Fruit fly (Drosophila melanogaster) whole organism, embryonic: ENCODE results near the gene CG9411.
A peak's percentile ranks its signal among the peaks of the same experiment; 100 is the strongest.

Experiments
- C15 ChIP-seq: fragments of 200-800 bp; sonication (Bioruptor generic); IDR thresholded peaks from 3 replicates; pipeline ENCODE4 v1.3.6; 2022; ENCODE audit warnings: missing biosample characterization, missing genetic modification characterization
- CG10209 ChIP-seq: fragments of 200-800 bp; sonication (Bioruptor generic); optimal IDR thresholded peaks from 3 replicates; lab custom pipeline; 2017; ENCODE audit warnings: missing biosample characterization, mild to moderate bottlenecking, missing genetic modification characterization, missing genetic modification reagents
- CG11093 ChIP-seq: fragments of 200-800 bp; sonication (Bioruptor generic); IDR thresholded peaks from 3 replicates; pipeline ENCODE4 v1.3.6; 2022; ENCODE audit warnings: missing biosample characterization, missing genetic modification characterization
- CG11456 ChIP-seq: fragments of 200-800 bp; sonication (Bioruptor generic); IDR thresholded peaks from 3 replicates; pipeline ENCODE4 v1.3.6; 2022; ENCODE audit warnings: missing biosample characterization, missing genetic modification characterization
- CG11695 ChIP-seq: fragments of 200-800 bp; sonication (Bioruptor generic); IDR thresholded peaks from 3 replicates; pipeline ENCODE4 v1.3.6; 2022; ENCODE audit warnings: missing biosample characterization, missing genetic modification characterization
- CG13287 ChIP-seq: fragments of 200-800 bp; sonication (Bioruptor generic); IDR thresholded peaks from 2 replicates; pipeline ENCODE4 v1.3.6; 2022; ENCODE audit warnings: missing biosample characterization, missing genetic modification characterization; ENCODE audit not compliant: partially characterized antibody
- CG15514 ChIP-seq: fragments of 200-800 bp; sonication (Bioruptor generic); optimal IDR thresholded peaks from 3 replicates; lab custom pipeline; 2017; ENCODE audit warnings: missing biosample characterization, missing genetic modification characterization, mild to moderate bottlenecking, moderate library complexity, missing genetic modification reagents
- CG2199 ChIP-seq: fragments of 200-800 bp; sonication (Bioruptor generic); IDR thresholded peaks from 3 replicates; pipeline ENCODE4 v1.3.6; 2022; ENCODE audit warnings: missing biosample characterization, missing genetic modification characterization
- CG2678 ChIP-seq: fragments of 200-800 bp; sonication (Bioruptor generic); optimal IDR thresholded peaks from 3 replicates; lab custom pipeline; 2019; ENCODE audit warnings: missing biosample characterization, mild to moderate bottlenecking, missing genetic modification characterization, moderate library complexity
- CG3163 ChIP-seq: fragments of 200-800 bp; sonication (Bioruptor generic); optimal IDR thresholded peaks from 3 replicates; lab custom pipeline; 2016; ENCODE audit warnings: missing biosample characterization, missing genetic modification characterization
- CG4282 ChIP-seq: fragments of 200-800 bp; sonication (Bioruptor generic); optimal IDR thresholded peaks from 2 replicates; lab custom pipeline; 2016; ENCODE audit warnings: missing biosample characterization, missing genetic modification characterization
- CG4328 ChIP-seq: fragments of 200-800 bp; sonication (Bioruptor generic); optimal IDR thresholded peaks from 3 replicates; lab custom pipeline; 2017; ENCODE audit warnings: missing biosample characterization, missing genetic modification reagents, missing genetic modification characterization
- CG4707 ChIP-seq: fragments of 200-800 bp; sonication (Bioruptor generic); optimal IDR thresholded peaks from 2 replicates; lab custom pipeline; 2018; ENCODE audit warnings: missing biosample characterization, mild to moderate bottlenecking, missing genetic modification characterization, moderate library complexity
- CG7745 ChIP-seq: fragments of 200-800 bp; sonication (Bioruptor generic); optimal IDR thresholded peaks from 2 replicates; lab custom pipeline; 2018; ENCODE audit warnings: missing biosample characterization, mild to moderate bottlenecking, missing genetic modification characterization, moderate library complexity
- CG8089 ChIP-seq: fragments of 200-800 bp; sonication (Bioruptor generic); optimal IDR thresholded peaks from 3 replicates; lab custom pipeline; 2016; ENCODE audit warnings: missing biosample characterization, missing genetic modification characterization
- CG8944 ChIP-seq: fragments of 200-800 bp; sonication (Bioruptor generic); optimal IDR thresholded peaks from 3 replicates; lab custom pipeline; 2016; ENCODE audit warnings: missing biosample characterization, missing genetic modification characterization
- CG9727 ChIP-seq: fragments of 200-800 bp; sonication (Bioruptor generic); optimal IDR thresholded peaks from 3 replicates; lab custom pipeline; 2017; ENCODE audit warnings: missing biosample characterization, mild to moderate bottlenecking, missing genetic modification characterization
- Camta ChIP-seq: fragments of 200-800 bp; sonication (Bioruptor generic); optimal IDR thresholded peaks from 2 replicates; lab custom pipeline; 2016; ENCODE audit warnings: missing biosample characterization, missing genetic modification characterization
- Dref ChIP-seq: fragments of 200-800 bp; sonication (Bioruptor generic); IDR thresholded peaks from 2 replicates; pipeline ENCODE4 v1.3.6; 2022; ENCODE audit warnings: missing biosample characterization, missing genetic modification characterization
- Drgx ChIP-seq: fragments of 200-800 bp; sonication (Bioruptor generic); IDR thresholded peaks from 2 replicates; pipeline ENCODE4 v1.3.6; 2022; ENCODE audit warnings: missing biosample characterization, missing genetic modification characterization
- Ets65A ChIP-seq: fragments of 200-800 bp; sonication (Bioruptor generic); peaks from one replicate; lab custom pipeline; 2016; ENCODE audit warnings: missing biosample characterization, missing genetic modification characterization
- H15 ChIP-seq: fragments of 200-800 bp; sonication (Bioruptor generic); IDR thresholded peaks from 3 replicates; pipeline ENCODE4 v1.3.6; 2022; ENCODE audit warnings: missing biosample characterization, missing genetic modification characterization
- Mad ChIP-seq: fragments of 200-800 bp; sonication (Bioruptor generic); optimal IDR thresholded peaks from 2 replicates; lab custom pipeline; 2016; ENCODE audit warnings: missing biosample characterization, missing genetic modification characterization
- Mrtf ChIP-seq: fragments of 200-800 bp; sonication (Bioruptor generic); IDR thresholded peaks from 3 replicates; pipeline ENCODE4 v1.3.6; 2022; ENCODE audit warnings: missing biosample characterization, missing genetic modification characterization
- Nf-YC ChIP-seq: fragments of 200-800 bp; optimal IDR thresholded peaks from 3 replicates; lab custom pipeline; 2019; ENCODE audit warnings: missing biosample characterization, mild to moderate bottlenecking, missing genetic modification characterization, moderate library complexity
- PHDP ChIP-seq: fragments of 200-800 bp; sonication (Bioruptor generic); optimal IDR thresholded peaks from 3 replicates; lab custom pipeline; 2018; ENCODE audit warnings: missing biosample characterization, mild to moderate bottlenecking, missing genetic modification characterization, moderate library complexity
- Ptx1 ChIP-seq: fragments of 200-800 bp; sonication (Bioruptor generic); IDR thresholded peaks from 2 replicates; pipeline ENCODE4 v1.3.6; 2022; ENCODE audit warnings: missing biosample characterization, missing genetic modification characterization
- Ssrp ChIP-seq: fragments of 200-800 bp; sonication (Bioruptor generic); optimal IDR thresholded peaks from 2 replicates; lab custom pipeline; 2018; ENCODE audit warnings: missing biosample characterization, mild to moderate bottlenecking, missing genetic modification characterization, moderate library complexity
- Usf ChIP-seq: fragments of 200-800 bp; sonication (Bioruptor generic); optimal IDR thresholded peaks from 2 replicates; lab custom pipeline; 2017; ENCODE audit warnings: missing genotype, missing biosample characterization, missing genetic modification characterization
- cad ChIP-seq: fragments of >200 bp; optimal IDR thresholded peaks from 2 replicates; lab custom pipeline; 2017; ENCODE audit warnings: missing biosample characterization, missing genetic modification characterization
- cas ChIP-seq: fragments of 200-800 bp; sonication (Bioruptor generic); IDR thresholded peaks from 2 replicates; pipeline ENCODE4 v1.3.6; 2022; ENCODE audit warnings: missing biosample characterization, missing genetic modification characterization
- chinmo ChIP-seq: fragments of 200-800 bp; sonication (Bioruptor generic); IDR thresholded peaks from 4 replicates; pipeline ENCODE4 v1.3.6; 2022; ENCODE audit warnings: missing biosample characterization, missing genetic modification characterization; ENCODE audit not compliant: partially characterized antibody
- croc ChIP-seq: fragments of 200-800 bp; sonication (Bioruptor generic); conservative IDR thresholded peaks from 3 replicates; pipeline ENCODE4 v1.3.6; 2022; ENCODE audit warnings: missing biosample characterization, missing genetic modification characterization
- crp ChIP-seq, 2 experiments: fragments of 200-800 bp; sonication (Bioruptor generic); optimal IDR thresholded peaks; 2 replicates in 1 of 2; 3 replicates in 1 of 2; lab custom pipeline; 2017; ENCODE audit warnings: missing biosample characterization in 2 of 2, missing genetic modification characterization in 2 of 2, mild to moderate bottlenecking in 1 of 2, moderate library complexity in 1 of 2
- disco-r ChIP-seq: fragments of 200-800 bp; sonication (Bioruptor generic); optimal IDR thresholded peaks from 2 replicates; lab custom pipeline; 2016; ENCODE audit warnings: missing biosample characterization, missing genetic modification characterization
- dm ChIP-seq: fragments of 200-800 bp; sonication (Bioruptor generic); optimal IDR thresholded peaks from 3 replicates; lab custom pipeline; 2016; ENCODE audit warnings: missing biosample characterization, missing genetic modification characterization
- fd3F ChIP-seq: fragments of 200-800 bp; sonication (Bioruptor generic); optimal IDR thresholded peaks from 2 replicates; lab custom pipeline; 2018; ENCODE audit warnings: missing biosample characterization, mild to moderate bottlenecking, missing genetic modification characterization, moderate library complexity
- fru ChIP-seq: fragments of >200 bp; optimal IDR thresholded peaks from 2 replicates; lab custom pipeline; 2017
- gcm2 ChIP-seq: fragments of 200-800 bp; sonication (Bioruptor generic); optimal IDR thresholded peaks from 2 replicates; lab custom pipeline; 2016; ENCODE audit warnings: missing biosample characterization, missing genetic modification characterization
- grau ChIP-seq: fragments of 200-800 bp; optimal IDR thresholded peaks from 3 replicates; lab custom pipeline; 2019; ENCODE audit warnings: missing biosample characterization, mild to moderate bottlenecking, missing genetic modification characterization, moderate library complexity
- hth ChIP-seq: fragments of >200 bp; optimal IDR thresholded peaks from 2 replicates; lab custom pipeline; 2017; ENCODE audit warnings: inconsistent platforms
- nerfin-2 ChIP-seq: fragments of 200-800 bp; sonication (Bioruptor generic); IDR thresholded peaks from 2 replicates; pipeline ENCODE4 v1.3.6; 2022; ENCODE audit warnings: missing biosample characterization, missing genetic modification characterization; ENCODE audit not compliant: partially characterized antibody
- pan ChIP-seq, 4 experiments: fragments of >200 bp in 3 of 4; fragments of 200-800 bp in 1 of 4; sonication (Bioruptor generic) in 1 of 4; optimal IDR thresholded peaks in 3 of 4; IDR thresholded peaks in 1 of 4; 2 replicates each; pipeline versions ENCODE4 v1.3.6 to Lab custom; 2017 to 2022; ENCODE audit warnings: missing biosample characterization in 2 of 4, missing genetic modification characterization in 2 of 4, mixed read lengths in 1 of 4
- prd ChIP-seq, 3 experiments: fragments of >200 bp in 2 of 3; fragments of 200-800 bp in 1 of 3; sonication (Bioruptor generic) in 1 of 3; optimal IDR thresholded peaks in 2 of 3; IDR thresholded peaks in 1 of 3; 2 replicates in 2 of 3; 3 replicates in 1 of 3; pipeline versions ENCODE4 v1.3.6 to Lab custom; 2017 to 2022; ENCODE audit warnings: missing biosample characterization in 1 of 3, missing genetic modification characterization in 1 of 3
- scrt ChIP-seq: fragments of 200-800 bp; sonication (Bioruptor generic); optimal IDR thresholded peaks from 2 replicates; lab custom pipeline; 2018; ENCODE audit warnings: missing biosample characterization, mild to moderate bottlenecking, missing genetic modification characterization, moderate library complexity
- unc-4 ChIP-seq: fragments of 200-800 bp; sonication (Bioruptor generic); IDR thresholded peaks from 2 replicates; pipeline ENCODE4 v1.3.6; 2022; ENCODE audit warnings: missing biosample characterization, missing genetic modification characterization; ENCODE audit not compliant: partially characterized antibody
- usp ChIP-seq: fragments of >200 bp; optimal IDR thresholded peaks from 2 replicates; lab custom pipeline; 2017; ENCODE audit warnings: missing biosample characterization, missing genetic modification characterization
- zen ChIP-seq: fragments of 200-800 bp; sonication (Bioruptor generic); optimal IDR thresholded peaks from 3 replicates; lab custom pipeline; 2018; ENCODE audit warnings: missing biosample characterization, mild to moderate bottlenecking, missing genetic modification characterization, moderate library complexity

CG9411 gene

dm6 chrX:14446853-14447252, 33.0 kb downstream of the CG9411 start (continued):
- TF ChIP-seq Drgx (GFP tag; lab: Robert Waterston, UW) (no peak), dm (GFP tag; lab: Kevin White, UChicago) (no peak), usp (GFP tag; lab: Kevin White, UChicago) (no peak), Nf-YC (tag; lab: Kevin White, UChicago) (no peak), scrt (GFP tag; lab: Kevin White, UChicago) (no peak), zen (tag; lab: Kevin White, UChicago) (no peak), C15 (no peak), Mad (GFP tag; lab: Kevin White, UChicago) (no peak), crp (GFP tag; optimal IDR thresholded peaks at IDR 0.05; lab: Kevin White, UChicago) (no peak), Dref (GFP tag; lab: Robert Waterston, UW) (no peak), croc (GFP tag; lab: Robert Waterston, UW) (no peak), unc-4 (no peak), CG7745 (tag; lab: Kevin White, UChicago) (no peak), CG11456 (GFP tag; lab: Robert Waterston, UW) (peak; percentile 55; the same call in 1 of the 3 replicates), CG4707 (no peak), Mrtf (GFP tag; lab: Robert Waterston, UW) (no peak), chinmo (GFP tag; lab: Robert Waterston, UW) (no peak), Ptx1 (0 out of 2 replicates have a peak, but pooled peaks have one; percentile 16), cas (GFP tag; lab: Robert Waterston, UW) (no peak), CG2199 (GFP tag; lab: Robert Waterston, UW) (no peak), hth (lab: Kevin White, UChicago) (no peak), Usf (no peak), PHDP (no peak), Ets65A (peak; percentile 80), nerfin-2 (no peak), CG11093 (no peak), CG10209 (GFP tag; lab: Kevin White, UChicago) (no peak), cad (GFP tag; lab: Kevin White, UChicago) (no peak), CG2678 (peak; percentile 50), CG9727 (GFP tag; lab: Kevin White, UChicago) (peak; percentile 0), CG3163 (GFP tag; lab: Kevin White, UChicago) (no peak), gcm2 (no peak), pan (optimal IDR thresholded peaks at IDR 0.05; lab: Kevin White, UChicago) (no peak), pan (GFP tag; optimal IDR thresholded peaks at IDR 0.05 in 1 of 2, IDR thresholded peaks at IDR 0.05 in 1 of 2) (no peak), CG8944 (GFP tag; lab: Kevin White, UChicago) (no peak), grau (peak; percentile 26), fru (lab: Kevin White, UChicago) (no peak), fd3F (no peak), CG4282 (GFP tag; lab: Kevin White, UChicago) (no peak), prd (optimal IDR thresholded peaks at IDR 0.05; lab: Kevin White, UChicago) (no peak), prd (GFP tag; IDR thresholded peaks at IDR 0.05; lab: Robert Waterston, UW) (peak; percentile 6; the same call in 1 of the 3 replicates), CG4328 (GFP tag; lab: Kevin White, UChicago) (no peak), CG8089 (GFP tag; lab: Kevin White, UChicago) (no peak), Ssrp (no peak), disco-r (no peak), CG11695 (GFP tag; lab: Robert Waterston, UW) (no peak), CG15514 (GFP tag; lab: Kevin White, UChicago) (peak; percentile 10), Camta (no peak), CG13287 (GFP tag; lab: Robert Waterston, UW) (no peak), H15 (GFP tag; lab: Robert Waterston, UW) (no peak)
